Worm (Caenorhabditis elegans): ENCODE results near the gene cnt-2.

DNA sequence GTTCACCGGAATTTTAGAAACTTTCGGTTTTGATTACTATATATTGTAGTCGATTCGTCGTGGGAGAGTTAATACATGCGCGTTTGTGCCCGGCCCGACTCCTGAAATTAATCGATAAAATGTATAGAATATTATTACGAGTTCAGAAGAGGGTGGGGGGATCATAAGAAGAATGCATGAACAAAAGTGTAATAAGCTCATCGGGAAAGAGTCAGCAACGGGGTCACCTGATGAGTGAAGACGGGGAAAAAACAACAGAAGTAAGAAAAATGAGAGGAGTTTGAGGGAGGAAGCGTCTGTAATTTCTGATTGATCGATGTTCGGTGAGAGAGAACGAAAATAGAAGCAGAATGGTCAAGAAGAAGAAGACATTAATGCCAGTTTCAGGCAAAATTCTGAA is 61.3 kb downstream of the cnt-2 start, which contains the start of gene W09D10.4:
- TF ChIP-seq med-1 (GFP tag; optimal IDR thresholded peaks at IDR 0.05; ENCODE audit: insufficient read depth) (no peak), tab-1 (GFP tag; IDR thresholded peaks at IDR 0.05) (no peak)

All from whole organism, midembryonic.